Fruit fly (Drosophila melanogaster) whole organism, pupa: ENCODE data around the gene CG3168.

ENCODE experiments used
- CG10348 ChIP-seq: fragments of 200-800 bp; sonication (Bioruptor generic); IDR thresholded peaks from 2 replicates; pipeline ENCODE4 v1.3.6; 2022; ENCODE audit warnings: missing biosample characterization, missing genetic modification characterization
- CG12605 ChIP-seq: fragments of 200-800 bp; sonication (Bioruptor generic); IDR thresholded peaks from 2 replicates; pipeline ENCODE4 v1.3.6; 2022; ENCODE audit warnings: missing biosample characterization, missing genetic modification characterization
- CG13204 ChIP-seq: fragments of 200-800 bp; sonication (Bioruptor generic); optimal IDR thresholded peaks from 2 replicates; lab custom pipeline; 2018; ENCODE audit warnings: missing biosample characterization, mild to moderate bottlenecking, missing genetic modification characterization, moderate library complexity
- CG14655 ChIP-seq: fragments of 200-800 bp; sonication (Bioruptor generic); optimal IDR thresholded peaks from 3 replicates; lab custom pipeline; 2017; ENCODE audit warnings: mild to moderate bottlenecking, missing biosample characterization, missing genetic modification reagents, missing genetic modification characterization
- CG15710 ChIP-seq: fragments of 200-800 bp; sonication (Bioruptor generic); optimal IDR thresholded peaks from 2 replicates; lab custom pipeline; 2018; ENCODE audit warnings: missing biosample characterization, mild to moderate bottlenecking, missing genetic modification characterization, moderate library complexity
- CG17806 ChIP-seq: fragments of 200-800 bp; sonication (Bioruptor generic); optimal IDR thresholded peaks from 2 replicates; lab custom pipeline; 2018; ENCODE audit warnings: missing biosample characterization, mild to moderate bottlenecking, missing genetic modification characterization, moderate library complexity
- CG32121 ChIP-seq: fragments of 200-800 bp; sonication (Bioruptor generic); IDR thresholded peaks from 2 replicates; pipeline ENCODE4 v1.3.6; 2022; ENCODE audit warnings: missing biosample characterization, missing genetic modification characterization
- CG34367 ChIP-seq: fragments of 200-800 bp; sonication (Bioruptor generic); optimal IDR thresholded peaks from 2 replicates; lab custom pipeline; 2018; ENCODE audit warnings: missing biosample characterization, mild to moderate bottlenecking, missing genetic modification characterization
- CG4496 ChIP-seq: fragments of 200-800 bp; sonication (Bioruptor generic); IDR thresholded peaks from 3 replicates; pipeline ENCODE4 v1.3.6; 2022; ENCODE audit warnings: missing biosample characterization, missing genetic modification characterization
- CG8159 ChIP-seq: fragments of 200-800 bp; sonication (Bioruptor generic); optimal IDR thresholded peaks from 3 replicates; lab custom pipeline; 2018; ENCODE audit warnings: missing biosample characterization, mild to moderate bottlenecking, missing genetic modification characterization, moderate library complexity
- CG8301 ChIP-seq: fragments of 200-800 bp; sonication (Bioruptor generic); optimal IDR thresholded peaks from 2 replicates; lab custom pipeline; 2018; ENCODE audit warnings: missing biosample characterization, mild to moderate bottlenecking, missing genetic modification characterization
- CG9948 ChIP-seq: fragments of 200-800 bp; sonication (Bioruptor generic); optimal IDR thresholded peaks from 2 replicates; lab custom pipeline; 2018; ENCODE audit warnings: missing biosample characterization, mild to moderate bottlenecking, missing genetic modification characterization, moderate library complexity
- D1 ChIP-seq: fragments of 200-800 bp; sonication (Bioruptor generic); optimal IDR thresholded peaks from 2 replicates; lab custom pipeline; 2018; ENCODE audit warnings: missing biosample characterization, mild to moderate bottlenecking, missing genetic modification characterization, moderate library complexity
- EcR ChIP-seq: fragments of 200-800 bp; sonication (Bioruptor generic); optimal IDR thresholded peaks from 3 replicates; lab custom pipeline; 2019; ENCODE audit warnings: missing biosample characterization, missing genetic modification characterization, mild to moderate bottlenecking, moderate library complexity, missing genetic modification reagents
- Ets98B ChIP-seq: fragments of 200-800 bp; sonication (Bioruptor generic); IDR thresholded peaks from 2 replicates; pipeline ENCODE4 v1.3.6; 2022; ENCODE audit warnings: missing biosample characterization, missing genetic modification characterization
- Pif1A ChIP-seq: fragments of 200-800 bp; sonication (Bioruptor generic); optimal IDR thresholded peaks from 3 replicates; lab custom pipeline; 2016; ENCODE audit warnings: missing biosample characterization, missing genetic modification characterization
- Pif1B ChIP-seq: fragments of 200-800 bp; sonication (Bioruptor generic); optimal IDR thresholded peaks from 3 replicates; lab custom pipeline; 2016; ENCODE audit warnings: missing biosample characterization, missing genetic modification characterization
- Snoo ChIP-seq: fragments of 200-800 bp; sonication (Bioruptor generic); optimal IDR thresholded peaks from 3 replicates; lab custom pipeline; 2017; ENCODE audit warnings: missing biosample characterization, mild to moderate bottlenecking, missing genetic modification characterization, inconsistent platforms
- fd96Ca ChIP-seq: fragments of 200-800 bp; sonication (Bioruptor generic); IDR thresholded peaks from 3 replicates; pipeline ENCODE4 v1.3.6; 2022; ENCODE audit warnings: missing biosample characterization, missing genetic modification characterization
- gl ChIP-seq: fragments of 200-800 bp; sonication (Bioruptor generic); optimal IDR thresholded peaks from 2 replicates; lab custom pipeline; 2018; ENCODE audit warnings: missing biosample characterization, mild to moderate bottlenecking, missing genetic modification characterization
- rn ChIP-seq: fragments of 200-800 bp; sonication (Bioruptor generic); IDR thresholded peaks from 2 replicates; pipeline ENCODE4 v1.3.6; 2022; ENCODE audit warnings: missing biosample characterization, missing genetic modification characterization

Gene CG3168

dm6 chrX:6716170-6716569, 23.6 kb downstream of the CG3168 start:
- no peak for TF ChIP-seq Pif1A (GFP tag; lab: Kevin White, UChicago)
- TF ChIP-seq CG12605, result no peak
- no peak for TF ChIP-seq CG32121 (GFP tag; lab: Robert Waterston, UW)

dm6 chrX:6711295-6711694, 28.5 kb downstream of the CG3168 start:
- peak; percentile 94 for TF ChIP-seq CG32121 (GFP tag; lab: Robert Waterston, UW)
- TF ChIP-seq CG8159 (tag; lab: Kevin White, UChicago), result peak; percentile 76
- peak; percentile 92 for TF ChIP-seq Ets98B (GFP tag; lab: Robert Waterston, UW)
- TF ChIP-seq Snoo (tag; lab: Kevin White, UChicago), result peak; percentile 56
- TF ChIP-seq rn (GFP tag; lab: Robert Waterston, UW), result peak; percentile 57; the same call in 1 of the 2 replicates
- TF ChIP-seq CG12605, result peak; percentile 86
- TF ChIP-seq fd96Ca (GFP tag; lab: Robert Waterston, UW), result peak; percentile 94
- no peak for TF ChIP-seq CG13204 (GFP tag; lab: Kevin White, UChicago)
- peak; percentile 84 for TF ChIP-seq EcR (GFP tag; lab: Kevin White, UChicago)
- peak; percentile 83 for TF ChIP-seq CG17806 (tag; lab: Kevin White, UChicago)
- TF ChIP-seq Pif1B (GFP tag; lab: Kevin White, UChicago), result peak; percentile 87
- TF ChIP-seq CG34367 (tag; lab: Kevin White, UChicago), result peak; percentile 64
- TF ChIP-seq Pif1A (GFP tag; lab: Kevin White, UChicago), result peak; percentile 88
- TF ChIP-seq CG10348, result 0 out of 2 replicates have a peak, but pooled peaks have one; percentile 23
- peak; percentile 69 for TF ChIP-seq CG15710 (tag; lab: Kevin White, UChicago)
- TF ChIP-seq D1, result peak; percentile 32
- peak; percentile 81 for TF ChIP-seq CG9948 (tag; lab: Kevin White, UChicago)
- TF ChIP-seq gl (tag; lab: Kevin White, UChicago), result peak; percentile 62
- peak; percentile 94 for TF ChIP-seq CG14655 (GFP tag; lab: Kevin White, UChicago)
- TF ChIP-seq CG4496 (GFP tag; lab: Robert Waterston, UW), result peak; percentile 93
- TF ChIP-seq CG8301 (tag; lab: Kevin White, UChicago), result peak; percentile 94

- TF ChIP-seq CG9948 (tag; lab: Kevin White, UChicago) (no peak), rn (GFP tag; lab: Robert Waterston, UW) (no peak), Pif1B (GFP tag; lab: Kevin White, UChicago) (no peak), fd96Ca (GFP tag; lab: Robert Waterston, UW) (no peak), CG4496 (GFP tag; lab: Robert Waterston, UW) (no peak)
These were observed 29.1 kb downstream of the CG3168 start for dm6 chrX:6710665-6711064.

- TF ChIP-seq CG9948 (tag; lab: Kevin White, UChicago) (no peak), Snoo (tag; lab: Kevin White, UChicago) (no peak), fd96Ca (GFP tag; lab: Robert Waterston, UW) (no peak), CG34367 (tag; lab: Kevin White, UChicago) (no peak), CG10348 (no peak), CG15710 (tag; lab: Kevin White, UChicago) (no peak)
These were observed 29.5 kb downstream of the CG3168 start for dm6 chrX:6710258-6710657.

dm6 chrX:6709252-6710037, 30.3 kb downstream of the CG3168 start:
- TF ChIP-seq CG8159 (tag; lab: Kevin White, UChicago) (no peak), CG13204 (GFP tag; lab: Kevin White, UChicago) (no peak), D1 (no peak), CG15710 (tag; lab: Kevin White, UChicago) (no peak), Ets98B (GFP tag; lab: Robert Waterston, UW) (no peak), CG12605 (peak; percentile 31), EcR (GFP tag; lab: Kevin White, UChicago) (no peak)

dm6 chrX:6708580-6709199, 31.1 kb downstream of the CG3168 start:
- TF ChIP-seq Pif1A (GFP tag; lab: Kevin White, UChicago) (peak; percentile 11), CG4496 (GFP tag; lab: Robert Waterston, UW) (no peak), CG34367 (tag; lab: Kevin White, UChicago) (no peak), EcR (GFP tag; lab: Kevin White, UChicago) (peak; percentile 31), CG32121 (GFP tag; lab: Robert Waterston, UW) (no peak)
